Fruit fly (Drosophila melanogaster) whole organism, embryonic: ENCODE measurements around the gene Lipt2.

ENCODE experiments used
- Atf3 ChIP-seq: fragments of 200-800 bp; sonication (Bioruptor generic); optimal IDR thresholded peaks from 3 replicates; lab custom pipeline; 2016; ENCODE audit warnings: missing biosample characterization, missing genetic modification characterization
- CG10147 ChIP-seq: fragments of 200-800 bp; sonication (Bioruptor generic); optimal IDR thresholded peaks from 2 replicates; lab custom pipeline; 2019; ENCODE audit warnings: missing biosample characterization, mild to moderate bottlenecking, missing genetic modification characterization, moderate library complexity
- CG11560 ChIP-seq: fragments of 200-800 bp; sonication (Bioruptor generic); IDR thresholded peaks from 3 replicates; pipeline ENCODE4 v1.3.6; 2022; ENCODE audit warnings: missing biosample characterization, missing genetic modification characterization
- CG12155 ChIP-seq: fragments of 200-800 bp; sonication (Bioruptor generic); optimal IDR thresholded peaks from 3 replicates; lab custom pipeline; 2016; ENCODE audit warnings: missing biosample characterization, missing genetic modification characterization
- CG13123 ChIP-seq: fragments of 200-800 bp; sonication (Bioruptor generic); optimal IDR thresholded peaks from 2 replicates; lab custom pipeline; 2016; ENCODE audit warnings: missing biosample characterization, missing genetic modification characterization
- CG14441 ChIP-seq: fragments of 200-800 bp; sonication (Bioruptor generic); IDR thresholded peaks from 2 replicates; pipeline ENCODE4 v1.3.6; 2022; ENCODE audit warnings: missing biosample characterization, missing genetic modification characterization
- CG14667 ChIP-seq: fragments of 200-800 bp; sonication (Bioruptor generic); IDR thresholded peaks from 2 replicates; pipeline ENCODE4 v1.3.6; 2022; ENCODE audit warnings: missing biosample characterization, missing genetic modification characterization
- CG2129 ChIP-seq: fragments of 200-800 bp; sonication (Bioruptor generic); IDR thresholded peaks from 2 replicates; pipeline ENCODE4 v1.3.6; 2022; ENCODE audit warnings: missing biosample characterization, missing genetic modification characterization; ENCODE audit not compliant: partially characterized antibody
- CG2712 ChIP-seq: fragments of 200-800 bp; optimal IDR thresholded peaks from 3 replicates; lab custom pipeline; 2019; ENCODE audit warnings: missing biosample characterization, mild to moderate bottlenecking, missing genetic modification characterization, moderate library complexity
- CG30403 ChIP-seq: fragments of 200-800 bp; sonication (Bioruptor generic); optimal IDR thresholded peaks from 3 replicates; lab custom pipeline; 2016; ENCODE audit warnings: missing biosample characterization, missing genetic modification characterization
- CG33213 ChIP-seq: fragments of 200-800 bp; sonication (Bioruptor generic); optimal IDR thresholded peaks from 3 replicates; lab custom pipeline; 2016; ENCODE audit warnings: missing biosample characterization, missing genetic modification characterization
- CG3407 ChIP-seq: fragments of 200-800 bp; sonication (Bioruptor generic); optimal IDR thresholded peaks from 2 replicates; lab custom pipeline; 2018; ENCODE audit warnings: missing biosample characterization, mild to moderate bottlenecking, missing genetic modification characterization
- CG3838 ChIP-seq: fragments of 200-800 bp; sonication (Bioruptor generic); optimal IDR thresholded peaks from 3 replicates; lab custom pipeline; 2016; ENCODE audit warnings: missing biosample characterization, missing genetic modification characterization
- CG4424 ChIP-seq: fragments of 200-800 bp; sonication (Bioruptor generic); optimal IDR thresholded peaks from 3 replicates; lab custom pipeline; 2016; ENCODE audit warnings: missing biosample characterization, missing genetic modification characterization
- CG4854 ChIP-seq: fragments of 200-800 bp; sonication (Bioruptor generic); optimal IDR thresholded peaks from 2 replicates; lab custom pipeline; 2016; ENCODE audit warnings: missing biosample characterization, missing genetic modification characterization, inconsistent platforms
- CG6175 ChIP-seq: fragments of 200-800 bp; sonication (Bioruptor generic); IDR thresholded peaks from 3 replicates; pipeline ENCODE4 v1.3.6; 2022; ENCODE audit warnings: missing biosample characterization, missing genetic modification characterization
- CG6254 ChIP-seq: fragments of 200-800 bp; sonication (Bioruptor generic); optimal IDR thresholded peaks from 3 replicates; lab custom pipeline; 2017; ENCODE audit warnings: mild to moderate bottlenecking, missing biosample characterization, missing genetic modification reagents, missing genetic modification characterization
- CG6654 ChIP-seq: fragments of 200-800 bp; sonication (Bioruptor generic); optimal IDR thresholded peaks from 2 replicates; lab custom pipeline; 2017; ENCODE audit warnings: missing biosample characterization, mild to moderate bottlenecking, missing genetic modification characterization
- CG8944 ChIP-seq: fragments of 200-800 bp; sonication (Bioruptor generic); optimal IDR thresholded peaks from 3 replicates; lab custom pipeline; 2016; ENCODE audit warnings: missing biosample characterization, missing genetic modification characterization
- CG9215 ChIP-seq: fragments of 200-800 bp; sonication (Bioruptor generic); IDR thresholded peaks from 2 replicates; pipeline ENCODE4 v1.3.6; 2022; ENCODE audit warnings: missing biosample characterization, missing genetic modification characterization
- CTCF ChIP-seq: fragments of 200-800 bp; sonication (Bioruptor generic); optimal IDR thresholded peaks from 2 replicates; lab custom pipeline; 2017; ENCODE audit warnings: missing biosample characterization, mild to moderate bottlenecking, missing genetic modification characterization, moderate library complexity
- Chrac-16 ChIP-seq: fragments of 200-800 bp; sonication (Bioruptor generic); optimal IDR thresholded peaks from 3 replicates; lab custom pipeline; 2016; ENCODE audit warnings: missing biosample characterization, missing genetic modification characterization
- D19A ChIP-seq: fragments of 200-800 bp; optimal IDR thresholded peaks from 3 replicates; lab custom pipeline; 2019; ENCODE audit warnings: missing biosample characterization, mild to moderate bottlenecking, missing genetic modification characterization, moderate library complexity
- HLH4C ChIP-seq: fragments of 200-800 bp; sonication (Bioruptor generic); IDR thresholded peaks from 3 replicates; pipeline ENCODE4 v1.3.6; 2022; ENCODE audit warnings: missing biosample characterization, missing genetic modification characterization; ENCODE audit not compliant: partially characterized antibody
- HmgD ChIP-seq: fragments of 200-800 bp; sonication (Bioruptor generic); optimal IDR thresholded peaks from 3 replicates; lab custom pipeline; 2016; ENCODE audit warnings: missing biosample characterization, missing genetic modification characterization
- Hr78 ChIP-seq, 2 experiments: fragments of 200-800 bp in 1 of 2; fragments of >200 bp in 1 of 2; sonication (Bioruptor generic) in 1 of 2; optimal IDR thresholded peaks; 2 replicates each; lab custom pipeline; 2017 to 2019; ENCODE audit warnings: missing biosample characterization in 2 of 2, missing genetic modification characterization in 2 of 2, mild to moderate bottlenecking in 1 of 2, moderate library complexity in 1 of 2
- Hsf ChIP-seq: fragments of 200-800 bp; sonication (Bioruptor generic); optimal IDR thresholded peaks from 3 replicates; lab custom pipeline; 2016; ENCODE audit warnings: missing biosample characterization, missing genetic modification characterization
- MBD-R2 ChIP-seq: fragments of 200-800 bp; sonication (Bioruptor generic); IDR thresholded peaks from 2 replicates; pipeline ENCODE4 v1.3.6; 2022; ENCODE audit warnings: missing biosample characterization, missing genetic modification characterization
- MESR4 ChIP-seq: fragments of 200-800 bp; sonication (Bioruptor generic); optimal IDR thresholded peaks from 2 replicates; lab custom pipeline; 2018; ENCODE audit warnings: missing biosample characterization, mild to moderate bottlenecking, missing genetic modification characterization, moderate library complexity
- MTF-1 ChIP-seq: fragments of 200-800 bp; sonication (Bioruptor generic); optimal IDR thresholded peaks from 2 replicates; lab custom pipeline; 2018; ENCODE audit warnings: missing biosample characterization, mild to moderate bottlenecking, missing genetic modification characterization, borderline replicate concordance
- Ravus ChIP-seq: fragments of 200-800 bp; sonication (Bioruptor generic); IDR thresholded peaks from 2 replicates; pipeline ENCODE4 v1.3.6; 2022; ENCODE audit warnings: missing biosample characterization, missing genetic modification characterization
- Sox102F ChIP-seq: fragments of 200-800 bp; sonication (Bioruptor generic); optimal IDR thresholded peaks from 2 replicates; lab custom pipeline; 2018; ENCODE audit warnings: missing biosample characterization, mild to moderate bottlenecking, missing genetic modification characterization, moderate library complexity
- Sry-δ ChIP-seq: fragments of 200-800 bp; sonication (Bioruptor generic); optimal IDR thresholded peaks from 2 replicates; lab custom pipeline; 2016; ENCODE audit warnings: missing biosample characterization, missing genetic modification characterization
- ap ChIP-seq: fragments of 200-800 bp; sonication (Bioruptor generic); IDR thresholded peaks from 2 replicates; pipeline ENCODE4 v1.3.6; 2022; ENCODE audit warnings: missing biosample characterization, missing genetic modification characterization
- bbx ChIP-seq: fragments of 200-800 bp; sonication (Bioruptor generic); IDR thresholded peaks from 2 replicates; pipeline ENCODE4 v1.3.6; 2022; ENCODE audit warnings: missing biosample characterization, missing genetic modification characterization; ENCODE audit not compliant: partially characterized antibody
- dpn ChIP-seq, 2 experiments: fragments of 200-800 bp; sonication (Bioruptor generic); optimal IDR thresholded peaks; 3 replicates each; lab custom pipeline; 2016; ENCODE audit warnings: missing biosample characterization in 2 of 2, missing genetic modification characterization in 2 of 2
- fd3F ChIP-seq: fragments of 200-800 bp; sonication (Bioruptor generic); optimal IDR thresholded peaks from 2 replicates; lab custom pipeline; 2018; ENCODE audit warnings: missing biosample characterization, mild to moderate bottlenecking, missing genetic modification characterization, moderate library complexity
- gfzf ChIP-seq: fragments of 200-800 bp; sonication (Bioruptor generic); optimal IDR thresholded peaks from 2 replicates; lab custom pipeline; 2016; ENCODE audit warnings: missing biosample characterization, mild to moderate bottlenecking, missing genetic modification characterization, moderate library complexity
- grn ChIP-seq: fragments of 200-800 bp; sonication (Bioruptor generic); optimal IDR thresholded peaks from 3 replicates; lab custom pipeline; 2017; ENCODE audit warnings: missing biosample characterization, missing genetic modification characterization
- hbn ChIP-seq: fragments of 200-800 bp; sonication (Bioruptor generic); IDR thresholded peaks from 2 replicates; pipeline ENCODE4 v1.3.6; 2022; ENCODE audit warnings: missing biosample characterization, missing genetic modification characterization; ENCODE audit not compliant: partially characterized antibody
- klu ChIP-seq: fragments of 200-800 bp; sonication (Bioruptor generic); IDR thresholded peaks from 2 replicates; pipeline ENCODE4 v1.3.6; 2022; ENCODE audit warnings: missing biosample characterization, missing genetic modification characterization
- maf-S ChIP-seq: fragments of 200-800 bp; sonication (Bioruptor generic); optimal IDR thresholded peaks from 2 replicates; lab custom pipeline; 2016; ENCODE audit warnings: missing biosample characterization, missing genetic modification characterization
- sim ChIP-seq: fragments of 200-800 bp; sonication (Bioruptor generic); IDR thresholded peaks from 2 replicates; pipeline ENCODE4 v1.3.6; 2022; ENCODE audit warnings: missing biosample characterization, missing genetic modification characterization
- slbo ChIP-seq: fragments of 200-800 bp; sonication (Bioruptor generic); IDR thresholded peaks from 2 replicates; pipeline ENCODE4 v1.3.6; 2022; ENCODE audit warnings: missing biosample characterization, missing genetic modification characterization
- slou ChIP-seq: fragments of 200-800 bp; sonication (Bioruptor generic); optimal IDR thresholded peaks from 3 replicates; lab custom pipeline; 2016; ENCODE audit warnings: missing biosample characterization, missing genetic modification characterization
- sob ChIP-seq: fragments of 200-800 bp; sonication (Bioruptor generic); IDR thresholded peaks from 2 replicates; pipeline ENCODE4 v1.3.6; 2022; ENCODE audit warnings: missing biosample characterization, missing genetic modification characterization
- sqz ChIP-seq: fragments of 200-800 bp; sonication (Bioruptor generic); optimal IDR thresholded peaks from 3 replicates; lab custom pipeline; 2018; ENCODE audit warnings: missing biosample characterization, mild to moderate bottlenecking, missing genetic modification characterization
- tin ChIP-seq: fragments of 200-800 bp; sonication (Bioruptor generic); optimal IDR thresholded peaks from 3 replicates; lab custom pipeline; 2016; ENCODE audit warnings: missing biosample characterization, missing genetic modification characterization
- usp ChIP-seq: fragments of >200 bp; optimal IDR thresholded peaks from 2 replicates; lab custom pipeline; 2017; ENCODE audit warnings: missing biosample characterization, missing genetic modification characterization

Lipt2 gene

dm6 chr3R:4394654-4395581 lies 42.2 kb downstream of the Lipt2 start (continued):
- TF ChIP-seq grn (GFP tag; lab: Kevin White, UChicago) (peak; percentile 89), MTF-1 (GFP tag; lab: Kevin White, UChicago) (peak; percentile 45), slbo (GFP tag; lab: Robert Waterston, UW) (peak; percentile 91), MESR4 (peak; percentile 19), CG3838 (GFP tag; lab: Kevin White, UChicago) (peak; percentile 7), CG4854 (GFP tag; lab: Kevin White, UChicago) (peak; percentile 80), Sry-δ (GFP tag; lab: Kevin White, UChicago) (peak; percentile 65), Atf3 (GFP tag; lab: Kevin White, UChicago) (peak; percentile 64), CG9215 (GFP tag; lab: Robert Waterston, UW) (no peak; the same call in 1 of the 2 replicates), CG14441 (peak; percentile 92), CG14667 (GFP tag; lab: Robert Waterston, UW) (peak; percentile 67), sqz (no peak), slou (GFP tag; lab: Kevin White, UChicago) (peak; percentile 34), HmgD (GFP tag; lab: Kevin White, UChicago) (peak; percentile 72), Hsf (peak; percentile 91), Ravus (GFP tag; lab: Robert Waterston, UW) (peak; percentile 56), CG11560 (peak; percentile 58; the same call in 1 of the 3 replicates), Hr78 (GFP tag; optimal IDR thresholded peaks at IDR 0.05; lab: Kevin White, UChicago) (no peak), sim (GFP tag; lab: Robert Waterston, UW) (peak; percentile 26; the same call in 1 of the 2 replicates), CG6654 (GFP tag; lab: Kevin White, UChicago) (peak; percentile 70), gfzf (GFP tag; lab: Kevin White, UChicago) (no peak), CG6175 (GFP tag; lab: Robert Waterston, UW) (peak; percentile 63; the same call in 1 of the 3 replicates), maf-S (GFP tag; lab: Kevin White, UChicago) (peak; percentile 76), klu (GFP tag; lab: Robert Waterston, UW) (no peak), CG6254 (GFP tag; lab: Kevin White, UChicago) (peak; percentile 77), hbn (GFP tag; lab: Robert Waterston, UW) (no peak), CG3407 (GFP tag; lab: Kevin White, UChicago) (peak; percentile 70), CG13123 (GFP tag; lab: Kevin White, UChicago) (peak; percentile 74), fd3F (GFP tag; lab: Kevin White, UChicago) (peak; percentile 79), CTCF (GFP tag; lab: Kevin White, UChicago) (peak; percentile 37), HLH4C (GFP tag; lab: Robert Waterston, UW) (no peak), CG33213 (GFP tag; lab: Kevin White, UChicago) (peak; percentile 77), Sox102F (GFP tag; lab: Kevin White, UChicago) (peak; percentile 93), CG8944 (GFP tag; lab: Kevin White, UChicago) (peak; percentile 87), Chrac-16 (GFP tag; lab: Kevin White, UChicago) (peak; percentile 76), CG30403 (GFP tag; lab: Kevin White, UChicago) (peak; percentile 84), CG2129 (GFP tag; lab: Robert Waterston, UW) (no peak), usp (GFP tag; lab: Kevin White, UChicago) (no peak), bbx (no peak), CG10147 (GFP tag; lab: Kevin White, UChicago) (peak; percentile 89), dpn (GFP tag; optimal IDR thresholded peaks at IDR 0.05; lab: Kevin White, UChicago) (peak; percentile 86 to 91), CG2712 (tag; lab: Kevin White, UChicago) (peak; percentile 87), MBD-R2 (GFP tag; lab: Robert Waterston, UW) (peak; percentile 57; the same call in 1 of the 2 replicates), tin (GFP tag; lab: Kevin White, UChicago) (peak; percentile 75), CG12155 (peak; percentile 84), sob (peak; percentile 88), CG4424 (GFP tag; lab: Kevin White, UChicago) (peak; percentile 77), D19A (tag; lab: Kevin White, UChicago) (peak; percentile 99), ap (GFP tag; lab: Robert Waterston, UW) (peak; percentile 78)
